Fruit fly (Drosophila melanogaster): ENCODE measurements around the gene TP53INP.

Gene TP53INP

DNA sequence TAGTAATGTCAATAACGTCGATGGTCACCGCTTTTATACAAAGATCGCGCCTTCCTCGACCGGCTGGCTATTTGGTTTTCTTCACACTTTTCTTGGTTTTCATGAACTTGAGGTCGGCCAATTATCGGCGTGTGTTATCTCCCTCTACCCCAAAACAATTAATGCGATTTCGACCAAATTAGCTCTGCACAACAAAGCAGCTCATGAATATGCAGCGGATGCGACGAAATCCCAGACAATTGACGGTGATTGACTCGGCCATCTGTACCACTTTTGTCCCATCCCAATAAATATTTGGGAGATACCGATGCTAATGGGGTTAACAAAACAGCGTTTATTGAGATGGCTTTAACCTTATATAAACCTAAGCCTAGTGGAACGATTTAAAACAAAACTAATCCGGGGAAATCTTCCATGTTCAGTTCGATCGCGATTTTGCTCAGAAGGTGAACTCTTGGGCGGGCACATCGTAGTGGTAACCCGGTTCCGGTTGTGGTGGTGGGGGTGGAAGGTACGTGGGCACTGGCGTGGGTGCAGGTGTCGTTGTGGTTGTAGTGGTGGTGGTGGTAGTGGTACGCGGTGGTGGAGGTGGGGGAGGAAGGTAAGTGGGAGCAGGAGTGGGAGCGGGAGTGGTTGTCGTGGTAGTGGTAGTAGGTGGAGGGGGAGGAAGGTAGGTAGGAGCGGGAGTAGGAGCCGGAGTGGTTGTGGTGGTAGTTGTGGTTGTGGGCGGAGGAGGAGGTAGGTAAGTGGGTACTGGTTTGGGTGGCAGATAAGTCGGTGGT lies 53.8 kb downstream of the TP53INP start, which contains the start of gene CG15022 (continued):
- no peak for TF ChIP-seq Taf1 (GFP tag; IDR thresholded peaks at IDR 0.05)
- TF ChIP-seq bigmax (GFP tag; optimal IDR thresholded peaks at IDR 0.05), result no peak
- TF ChIP-seq CG7928 (GFP tag; optimal IDR thresholded peaks at IDR 0.05), result no peak
- no peak for TF ChIP-seq CG1024 (GFP tag; IDR thresholded peaks at IDR 0.05)
- TF ChIP-seq BEAF-32 (GFP tag; optimal IDR thresholded peaks at IDR 0.05), result no peak
- TF ChIP-seq Dll (GFP tag; IDR thresholded peaks at IDR 0.05; ENCODE audit: partially characterized antibody), result no peak
- 0 out of 2 replicates have a peak, but pooled peaks have one; percentile 11 for TF ChIP-seq CG17612 (GFP tag; IDR thresholded peaks at IDR 0.05)
- TF ChIP-seq cwo (GFP tag; optimal IDR thresholded peaks at IDR 0.05), result no peak
- no peak for TF ChIP-seq prd (optimal IDR thresholded peaks at IDR 0.05)
- TF ChIP-seq prd (GFP tag; IDR thresholded peaks at IDR 0.05), result no peak
- TF ChIP-seq ham (GFP tag; IDR thresholded peaks at IDR 0.05), result no peak
- no peak for TF ChIP-seq peb (GFP tag; IDR thresholded peaks at IDR 0.05)
- TF ChIP-seq PHDP (tag; optimal IDR thresholded peaks at IDR 0.05), result no peak
- TF ChIP-seq B-H1 (GFP tag; IDR thresholded peaks at IDR 0.05), result no peak
- no peak for TF ChIP-seq dpn (GFP tag; optimal IDR thresholded peaks at IDR 0.05)
- TF ChIP-seq CG9727 (GFP tag; optimal IDR thresholded peaks at IDR 0.05), result no peak
- no peak for TF ChIP-seq D19B (GFP tag; optimal IDR thresholded peaks at IDR 0.05)
- TF ChIP-seq esg (GFP tag; conservative IDR thresholded peaks at IDR 0.05), result no peak
- no peak for TF ChIP-seq CG1792 (GFP tag; optimal IDR thresholded peaks at IDR 0.05)
- TF ChIP-seq nom (GFP tag; optimal IDR thresholded peaks at IDR 0.05), result no peak
- TF ChIP-seq CG11456 (GFP tag; IDR thresholded peaks at IDR 0.05), result 0 out of 3 replicates have a peak, but pooled peaks have one; percentile 12
- no peak for TF ChIP-seq HLH4C (GFP tag; IDR thresholded peaks at IDR 0.05; ENCODE audit: partially characterized antibody)
- peak in 1 of 2 experiments; percentile 34 for TF ChIP-seq Hr78 (GFP tag; optimal IDR thresholded peaks at IDR 0.05)
- no peak for TF ChIP-seq CG6854 (GFP tag; optimal IDR thresholded peaks at IDR 0.05)
- no peak for TF ChIP-seq eyg (GFP tag; optimal IDR thresholded peaks at IDR 0.05)
- TF ChIP-seq ftz-f1 (GFP tag; optimal IDR thresholded peaks at IDR 0.05), result no peak
- TF ChIP-seq D (optimal IDR thresholded peaks at IDR 0.05), result no peak
- no peak for TF ChIP-seq D (GFP tag; optimal IDR thresholded peaks at IDR 0.05)
- no peak for TF ChIP-seq Nf-YA (GFP tag; IDR thresholded peaks at IDR 0.05)
- no peak for TF ChIP-seq row (GFP tag; IDR thresholded peaks at IDR 0.05)
- TF ChIP-seq chm (GFP tag; IDR thresholded peaks at IDR 0.05), result no peak
- TF ChIP-seq ATbp (GFP tag; optimal IDR thresholded peaks at IDR 0.05), result no peak
- no peak for TF ChIP-seq otp (GFP tag; IDR thresholded peaks at IDR 0.05)
- no peak for TF ChIP-seq nmo (GFP tag; optimal IDR thresholded peaks at IDR 0.05)
- no peak for TF ChIP-seq CG32532 (GFP tag; IDR thresholded peaks at IDR 0.05)
- TF ChIP-seq Stat92E (GFP tag; optimal IDR thresholded peaks at IDR 0.05), result no peak
- no peak for TF ChIP-seq CG11696 (GFP tag; IDR thresholded peaks at IDR 0.05)
- no peak for TF ChIP-seq corto (GFP tag; optimal IDR thresholded peaks at IDR 0.05)
- TF ChIP-seq tup (GFP tag; optimal IDR thresholded peaks at IDR 0.05), result no peak
- no peak for TF ChIP-seq HLH54F (GFP tag; optimal IDR thresholded peaks at IDR 0.05)
- TF ChIP-seq CG7963 (GFP tag; IDR thresholded peaks at IDR 0.05; ENCODE audit: partially characterized antibody), result no peak
- no peak for TF ChIP-seq tgo (GFP tag; IDR thresholded peaks at IDR 0.05)
- peak; percentile 38 for TF ChIP-seq Vsx1 (GFP tag; optimal IDR thresholded peaks at IDR 0.05)
- no peak for TF ChIP-seq Sin3A (optimal IDR thresholded peaks at IDR 0.05)
- TF ChIP-seq Rx (GFP tag; IDR thresholded peaks at IDR 0.05), result no peak
- no peak for TF ChIP-seq CG14667 (GFP tag; IDR thresholded peaks at IDR 0.05)
- no peak for TF ChIP-seq Nf-YC (tag; optimal IDR thresholded peaks at IDR 0.05)
- TF ChIP-seq CG33213 (GFP tag; optimal IDR thresholded peaks at IDR 0.05), result no peak
- TF ChIP-seq croc (GFP tag; conservative IDR thresholded peaks at IDR 0.05), result no peak
- TF ChIP-seq vvl (GFP tag; IDR thresholded peaks at IDR 0.05), result peak; percentile 79
